Fruit fly (Drosophila melanogaster): ENCODE data around the gene sob.

Gene sob

DNA sequence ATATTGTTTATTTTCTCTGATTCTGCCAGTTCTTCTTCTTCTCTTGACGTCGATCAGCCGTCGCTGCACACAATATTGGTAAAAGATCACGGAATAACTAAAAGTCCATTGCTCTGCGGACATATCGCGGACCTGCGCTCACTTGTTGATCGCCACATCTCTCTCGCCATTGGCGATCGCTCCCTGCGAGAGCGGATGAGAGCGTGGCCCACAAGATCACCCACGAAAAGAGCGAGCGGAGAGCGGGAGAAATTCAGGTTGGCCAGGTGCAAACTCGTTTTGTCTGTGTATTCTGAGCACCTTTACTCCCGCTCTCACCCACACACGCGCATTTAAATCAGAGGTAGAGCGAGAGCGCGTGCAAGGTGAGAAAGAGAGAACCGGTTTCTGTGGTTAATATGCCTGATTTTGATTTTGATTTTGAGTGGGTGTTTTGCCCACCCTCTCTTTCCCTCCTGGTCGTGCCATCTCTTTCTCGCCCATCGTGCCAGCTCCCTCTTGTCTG lies at the start of gene sob:
sob (minus strand) TSS at position 102 of the 505 bp plus-strand sequence.
- TF ChIP-seq CG8478 (optimal IDR thresholded peaks at IDR 0.05) (no peak), CTCF (optimal IDR thresholded peaks at IDR 0.05) (no peak)

DNA sequence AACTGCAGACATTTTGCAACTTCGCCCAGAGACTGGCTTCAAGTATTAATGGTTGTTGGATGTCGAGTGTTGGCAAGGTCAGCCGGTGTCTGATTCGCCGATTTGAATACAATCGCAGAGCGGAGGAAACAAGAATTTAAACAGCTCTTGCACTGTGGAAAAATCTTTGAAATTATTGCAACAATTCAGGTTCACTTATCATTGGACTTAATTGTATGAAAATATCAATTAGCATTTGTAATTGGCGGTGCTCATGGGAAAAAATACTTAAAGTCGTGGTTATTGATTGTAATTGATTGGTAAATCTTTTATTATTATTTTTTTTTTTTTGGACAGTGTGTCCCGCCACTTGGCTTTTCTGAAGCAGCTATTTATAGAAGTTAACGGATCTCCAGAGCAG lies 48.9 kb upstream of the sob start:
- TF ChIP-seq CTCF (optimal IDR thresholded peaks at IDR 0.05), result no peak

DNA sequence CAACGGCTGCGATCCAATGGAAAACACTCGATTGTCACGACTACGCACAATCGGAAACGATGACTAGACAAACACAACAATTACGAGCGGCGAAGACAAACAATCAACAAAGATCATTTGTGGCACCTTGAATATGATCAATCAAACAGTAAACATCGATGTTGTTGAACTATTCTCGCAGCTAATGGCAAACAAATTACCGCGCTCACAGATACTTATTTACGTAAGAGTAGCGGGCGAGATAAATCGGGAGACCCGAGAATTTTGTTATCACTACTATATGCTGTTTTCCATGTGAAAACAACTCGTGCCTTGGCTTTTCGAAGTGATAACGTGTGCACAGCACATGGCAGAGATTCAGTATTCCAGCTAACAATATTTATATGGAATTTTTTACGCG lies 48.2 kb upstream of the sob start:
- TF ChIP-seq CTCF (optimal IDR thresholded peaks at IDR 0.05), result no peak
- TF ChIP-seq CG8478 (optimal IDR thresholded peaks at IDR 0.05), result no peak

DNA sequence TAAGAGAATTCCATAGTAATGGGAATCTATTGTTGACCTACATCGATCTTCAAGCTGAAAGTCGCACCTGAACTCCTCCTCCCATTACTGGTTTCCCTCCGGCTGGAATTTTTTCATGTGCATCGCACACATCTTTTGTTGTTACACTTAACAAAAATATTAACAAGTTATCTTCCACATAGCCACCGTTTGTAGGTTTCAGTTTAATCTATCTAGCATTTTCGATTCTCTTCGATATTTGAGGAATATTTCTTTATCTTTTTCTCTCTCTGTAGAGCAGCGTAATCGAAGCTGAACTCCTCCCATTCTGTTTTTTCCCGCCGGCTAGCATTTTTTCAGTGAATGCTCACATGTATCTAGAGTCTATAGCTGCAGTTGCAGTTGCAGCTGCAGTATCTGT lies 44.2 kb upstream of the sob start:
- TF ChIP-seq CG8478 (optimal IDR thresholded peaks at IDR 0.05), result no peak
- no peak for TF ChIP-seq CTCF (optimal IDR thresholded peaks at IDR 0.05)

DNA sequence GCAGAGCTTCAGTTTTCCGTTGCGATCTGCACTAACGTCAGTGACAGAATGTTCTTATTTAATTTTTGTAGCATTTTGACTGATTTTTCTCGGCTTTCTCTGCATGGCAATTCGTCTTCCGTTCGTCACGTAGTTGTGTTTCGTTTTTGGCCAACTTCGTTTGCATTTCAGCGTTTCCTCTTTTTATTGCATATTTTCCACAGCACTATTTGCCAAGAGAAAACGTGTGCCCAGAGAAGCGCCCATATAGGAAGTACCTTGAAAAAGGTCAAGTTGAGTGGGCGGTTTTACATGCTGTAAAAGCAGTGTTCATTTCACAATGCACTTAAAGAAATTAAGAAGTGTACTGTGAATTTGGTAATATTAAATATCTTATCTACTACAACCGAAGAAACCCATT lies 41.0 kb upstream of the sob start, which contains the start of gene CG15418:
CG15418 (minus strand) TSS at position 101 of the 400 bp plus-strand sequence.
- TF ChIP-seq CG8478 (optimal IDR thresholded peaks at IDR 0.05) (no peak), CTCF (optimal IDR thresholded peaks at IDR 0.05) (no peak)

DNA sequence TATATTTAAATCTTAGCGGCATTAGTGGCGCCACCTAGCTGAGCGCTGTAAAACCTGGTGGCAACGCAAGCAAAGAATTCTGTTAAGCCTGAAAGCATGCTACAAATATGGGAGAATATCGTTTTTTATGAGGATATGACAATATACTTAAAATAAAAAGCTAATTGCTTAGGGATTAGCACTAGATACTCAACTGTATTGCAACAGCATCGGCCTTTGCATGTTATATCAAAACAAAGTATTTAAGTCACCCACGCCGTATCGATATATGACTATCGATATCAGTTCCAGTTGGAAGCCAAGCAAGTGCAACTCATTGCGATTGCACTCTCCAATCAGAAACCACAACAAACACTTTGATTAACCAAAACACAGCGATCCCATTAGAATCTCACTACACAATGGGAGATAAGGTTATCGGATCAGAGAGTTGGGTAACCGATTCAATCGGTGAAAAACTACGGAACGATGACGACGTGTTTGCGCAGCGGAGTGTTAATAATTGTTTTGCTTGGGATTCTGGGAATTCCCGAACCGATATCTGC lies 38.3 kb upstream of the sob start, which contains the start of gene Ugt36A1:
Ugt36A1 (plus strand) TSS at position 280 of the 545 bp plus-strand sequence.
- TF ChIP-seq CTCF (optimal IDR thresholded peaks at IDR 0.05) (peak; percentile 89 to 91), CG8478 (optimal IDR thresholded peaks at IDR 0.05) (no peak)

DNA sequence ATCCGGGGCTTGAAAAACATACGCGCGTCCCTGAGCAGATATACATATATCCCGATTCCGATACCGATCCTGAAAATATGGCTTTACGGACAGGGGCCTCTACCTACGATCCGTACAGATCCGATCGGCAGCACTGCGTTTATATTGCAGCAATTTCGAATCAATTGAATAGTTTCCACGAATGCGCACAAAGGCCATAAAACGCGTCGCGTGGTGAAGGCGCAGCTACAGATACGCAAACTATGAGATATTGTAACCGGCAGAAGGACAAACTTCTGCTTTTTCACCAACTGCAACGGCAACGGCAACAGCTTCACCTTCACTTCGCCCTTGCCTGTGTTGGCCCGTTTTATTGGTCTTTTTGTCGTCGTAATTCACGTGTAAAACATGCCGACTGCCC lies 34.6 kb upstream of the sob start:
- no peak for TF ChIP-seq CTCF (optimal IDR thresholded peaks at IDR 0.05)
- TF ChIP-seq CG8478 (optimal IDR thresholded peaks at IDR 0.05), result no peak

DNA sequence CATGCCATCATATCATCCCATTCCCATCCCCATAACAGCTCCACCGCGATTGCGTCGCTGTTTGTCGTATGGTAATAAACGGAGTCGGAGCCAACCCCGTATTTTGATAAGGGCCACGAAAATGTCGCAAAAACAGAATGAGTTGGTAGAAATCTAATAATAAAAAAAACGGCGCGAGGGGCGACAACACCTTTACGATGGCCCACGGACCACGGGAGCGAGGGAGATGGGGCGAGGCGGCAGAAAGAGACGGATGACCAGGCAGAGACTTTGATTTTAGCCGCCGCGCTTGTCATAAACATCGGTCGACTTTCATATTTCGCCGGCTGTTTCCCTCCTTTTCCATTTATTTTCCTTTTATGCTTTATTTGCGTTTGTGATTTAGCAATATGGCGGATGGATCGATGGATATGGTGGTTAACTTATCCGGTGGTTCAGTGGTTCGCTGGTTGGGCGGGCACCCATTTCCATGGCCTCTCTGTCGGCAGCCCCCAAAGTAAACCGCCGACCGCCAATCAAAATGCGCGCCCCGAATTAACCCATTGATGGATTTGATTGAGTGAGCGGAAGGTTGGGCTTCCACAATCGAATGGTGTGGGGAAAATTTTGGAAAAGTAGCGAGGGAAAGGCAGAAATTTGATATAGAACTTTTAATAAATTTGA lies 31.3 kb upstream of the sob start:
- no peak for TF ChIP-seq CTCF (optimal IDR thresholded peaks at IDR 0.05)
- no peak for TF ChIP-seq CG8478 (optimal IDR thresholded peaks at IDR 0.05)

DNA sequence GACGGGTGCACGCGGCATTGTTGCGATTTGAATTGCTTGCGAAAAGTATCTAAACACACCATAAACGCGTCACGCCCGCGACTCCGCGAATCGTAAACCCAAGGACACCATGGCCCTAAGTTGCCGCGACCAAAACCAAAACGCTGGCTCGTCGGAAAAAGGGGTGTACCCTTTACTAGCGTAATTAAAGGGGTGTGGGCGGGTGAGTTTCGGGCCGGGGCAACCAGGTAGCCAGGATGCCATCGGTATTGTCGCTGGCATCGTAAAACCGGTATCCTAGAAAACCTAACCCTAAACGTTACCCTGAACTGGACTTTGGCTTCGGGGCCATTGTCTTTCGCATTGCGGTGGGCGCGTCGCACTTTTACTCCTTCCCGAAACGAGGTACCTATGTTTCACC lies 30.0 kb upstream of the sob start:
- TF ChIP-seq CG8478 (optimal IDR thresholded peaks at IDR 0.05) (no peak), CTCF (optimal IDR thresholded peaks at IDR 0.05) (no peak)

DNA sequence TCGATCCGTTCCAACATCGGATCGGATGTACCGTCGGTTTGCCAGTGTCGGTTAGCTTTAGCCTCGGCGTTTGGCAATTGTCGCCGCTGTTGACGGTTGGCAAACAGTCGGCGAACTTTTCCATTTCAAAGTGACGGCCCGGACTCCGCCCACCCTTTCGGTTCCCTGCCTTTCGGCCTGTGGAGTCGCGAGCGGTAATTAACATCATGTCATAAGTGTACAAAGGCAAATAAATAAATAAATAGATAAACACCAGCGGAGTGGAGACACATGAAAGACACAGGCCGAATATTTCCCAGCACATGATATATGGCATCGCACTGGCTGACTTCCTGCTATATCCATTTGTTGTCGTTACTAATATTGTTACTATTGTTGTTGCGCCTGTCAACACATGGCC lies 28.2 kb upstream of the sob start:
- no peak for TF ChIP-seq CTCF (optimal IDR thresholded peaks at IDR 0.05)

DNA sequence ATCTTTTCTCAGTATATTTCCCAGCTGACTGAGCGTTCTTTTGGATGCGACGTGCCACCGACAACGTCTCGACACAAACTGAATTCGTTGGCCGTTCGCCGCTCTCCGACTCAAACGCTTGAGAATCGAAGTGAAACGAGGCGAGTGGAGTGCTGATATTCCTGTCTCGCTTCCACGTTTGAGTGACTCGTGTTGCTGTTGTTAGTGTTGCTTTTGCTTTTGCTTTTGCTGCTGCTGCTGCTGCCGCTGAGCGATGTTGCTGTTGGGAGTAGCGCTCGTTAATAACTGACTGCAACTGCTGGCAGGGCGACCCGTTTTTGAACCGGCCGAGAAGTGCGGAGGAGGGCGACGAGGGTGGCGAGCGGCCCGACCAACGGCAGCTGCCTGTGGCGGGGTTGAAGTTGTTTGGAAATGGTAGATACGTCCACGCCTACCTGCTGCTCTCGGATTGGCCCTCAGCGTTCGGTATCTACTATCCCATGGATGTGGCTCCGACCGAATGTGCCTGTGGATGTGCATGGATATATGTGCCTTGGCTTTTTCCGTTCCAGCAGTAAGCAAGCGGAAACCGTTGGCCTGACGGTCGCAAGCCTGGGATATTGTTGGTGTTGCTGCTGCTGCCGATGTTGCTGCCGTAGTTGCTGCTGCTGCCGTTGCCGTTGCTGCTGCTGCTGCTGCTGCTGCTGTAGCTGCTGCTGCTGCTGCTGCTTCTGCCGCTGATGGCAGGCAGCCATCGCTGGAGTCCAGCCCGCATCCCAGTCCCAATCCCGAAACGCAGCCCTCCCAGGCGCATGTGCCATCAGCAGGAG lies 26.1 kb upstream of the sob start, which contains the start of gene odd:
odd (minus strand) TSS at position 295 of the 809 bp plus-strand sequence.
- TF ChIP-seq CG8478 (optimal IDR thresholded peaks at IDR 0.05) (no peak), CTCF (optimal IDR thresholded peaks at IDR 0.05) (peak in 1 of 2 experiments; percentile 49)

DNA sequence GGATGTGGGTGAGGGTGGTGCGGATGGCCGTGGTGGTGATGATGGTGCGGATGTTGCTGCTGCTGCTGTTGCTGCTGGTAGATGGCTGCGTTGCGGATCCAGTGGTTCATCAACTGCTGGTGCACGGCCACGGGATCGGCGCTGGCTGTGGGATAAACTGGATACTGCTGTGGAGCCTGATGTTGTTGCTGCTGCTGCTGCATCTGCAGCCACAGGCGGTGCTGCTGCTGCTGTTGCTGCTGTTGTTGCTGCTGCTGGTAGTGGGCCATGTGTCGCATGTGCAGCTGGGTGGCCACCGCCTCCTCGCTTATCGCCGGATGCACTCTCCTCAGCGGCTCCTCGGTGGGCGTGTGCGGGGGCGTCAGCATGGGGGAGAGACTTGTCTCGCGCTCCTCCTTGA lies 25.1 kb upstream of the sob start:
- TF ChIP-seq CG8478 (optimal IDR thresholded peaks at IDR 0.05) (no peak), CTCF (optimal IDR thresholded peaks at IDR 0.05) (no peak)

DNA sequence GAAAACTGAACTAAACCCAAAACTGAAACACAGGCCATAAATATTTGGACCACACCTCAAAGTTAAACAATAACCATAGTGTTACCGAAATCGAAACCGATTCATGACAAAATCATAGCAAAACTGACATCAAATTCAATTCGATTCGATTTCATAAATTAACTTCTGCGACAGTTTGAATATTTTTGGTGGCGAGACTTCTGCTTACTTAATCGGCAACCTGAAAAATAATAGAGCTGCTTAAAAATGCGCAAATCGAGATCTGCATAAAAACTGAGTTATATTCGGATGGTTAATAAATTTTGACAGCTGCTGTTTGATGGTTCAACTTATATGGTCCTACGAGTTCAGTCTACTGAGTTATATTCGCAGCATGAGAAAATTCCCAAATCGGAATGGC lies 23.0 kb upstream of the sob start:
- no peak for TF ChIP-seq CTCF (optimal IDR thresholded peaks at IDR 0.05)
- TF ChIP-seq CG8478 (optimal IDR thresholded peaks at IDR 0.05), result no peak

DNA sequence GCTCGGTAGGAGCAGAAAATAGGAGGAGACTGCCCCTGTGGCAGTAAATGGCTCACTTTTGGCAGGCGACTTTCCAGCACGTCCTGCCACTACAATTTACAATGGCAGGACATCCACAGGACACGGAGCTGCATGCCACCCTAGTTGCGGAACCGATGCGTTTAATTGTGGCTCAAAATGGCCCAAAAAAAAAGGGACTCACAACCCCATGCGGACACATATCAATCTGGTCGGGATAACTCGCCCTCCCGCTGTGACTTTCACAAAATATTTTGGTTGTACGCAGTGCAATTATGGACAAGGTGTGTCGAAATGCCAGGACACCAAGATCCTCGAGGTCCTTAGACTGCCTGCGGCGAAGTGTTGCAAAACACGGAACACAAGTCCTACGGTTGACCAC lies 22.0 kb upstream of the sob start:
- TF ChIP-seq CG8478 (optimal IDR thresholded peaks at IDR 0.05) (no peak), CTCF (optimal IDR thresholded peaks at IDR 0.05) (no peak)

DNA sequence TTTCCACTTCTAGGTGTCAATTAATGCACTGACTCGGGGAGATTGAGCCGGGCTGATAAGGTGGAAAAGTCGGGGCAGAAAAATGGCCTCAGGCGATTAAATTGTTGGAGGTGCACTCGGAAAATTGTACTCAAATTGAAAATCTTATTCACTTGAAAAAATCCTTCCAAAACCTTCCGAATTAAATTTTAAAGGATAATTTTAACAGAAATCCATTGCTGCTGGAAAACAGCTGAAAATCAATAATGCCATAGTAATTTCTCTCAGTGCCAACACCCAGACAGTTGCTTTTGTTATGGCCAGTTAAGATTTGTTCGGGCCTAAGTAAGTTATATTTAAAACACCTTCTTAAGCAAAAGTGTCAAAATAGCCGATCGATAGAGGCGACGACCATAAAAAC lies 20.3 kb upstream of the sob start:
- TF ChIP-seq CTCF (optimal IDR thresholded peaks at IDR 0.05) (no peak), CG8478 (optimal IDR thresholded peaks at IDR 0.05) (no peak)

DNA sequence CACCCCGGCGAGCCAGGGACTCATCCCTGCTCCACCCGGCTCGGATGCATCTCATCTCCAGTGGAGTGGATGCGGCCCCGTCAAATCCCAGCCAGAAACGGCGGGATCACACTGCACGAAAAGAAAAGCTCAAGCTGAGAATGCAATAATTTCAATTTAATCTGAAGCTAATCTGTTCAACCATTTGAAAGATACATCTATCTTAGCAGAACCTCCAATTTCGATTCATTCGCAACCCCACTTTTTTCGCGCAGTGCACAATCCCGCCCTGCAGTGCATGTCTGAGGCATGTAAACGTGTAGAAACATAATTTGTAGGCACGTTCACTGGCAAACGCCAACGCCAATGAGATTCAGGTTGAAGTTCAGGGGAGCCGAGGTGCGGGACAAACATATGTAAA lies 17.9 kb upstream of the sob start:
- TF ChIP-seq CG8478 (optimal IDR thresholded peaks at IDR 0.05), result no peak
- no peak for TF ChIP-seq CTCF (optimal IDR thresholded peaks at IDR 0.05)
